Fruit fly (Drosophila melanogaster): ENCODE measurements around the gene slp1.

The slp1 gene

DNA sequence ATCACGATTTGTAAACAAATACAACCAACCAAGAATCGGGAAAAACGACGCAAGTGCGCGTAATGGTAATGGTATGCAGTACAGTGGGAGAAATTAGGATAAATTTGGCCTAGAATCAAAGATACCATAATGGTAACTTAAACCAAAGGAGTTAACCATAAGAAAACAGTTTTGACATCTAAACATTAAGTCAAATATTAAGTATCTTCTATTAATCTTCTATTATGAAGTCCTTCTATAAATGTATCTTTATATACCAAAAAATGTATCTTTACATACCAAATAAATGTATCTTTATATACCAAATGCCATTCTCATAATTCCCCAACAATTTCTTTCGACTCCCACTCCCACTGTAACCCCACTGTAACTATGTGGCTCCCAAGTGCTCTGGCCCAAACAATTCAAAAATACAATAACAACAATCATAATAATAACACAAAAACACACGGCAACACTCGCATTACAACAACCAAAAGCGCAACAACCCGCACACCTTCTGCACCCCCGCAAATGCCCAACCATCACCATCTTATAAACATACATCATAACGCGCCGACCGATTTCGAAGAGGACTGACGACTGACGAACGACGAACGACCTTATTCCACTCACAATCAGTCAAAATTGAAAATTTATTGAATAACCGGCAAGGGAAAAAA lies 30.2 kb downstream of the slp1 start:
- no peak for TF ChIP-seq CG8478 (optimal IDR thresholded peaks at IDR 0.05)
- TF ChIP-seq CTCF (optimal IDR thresholded peaks at IDR 0.05) = no peak

DNA sequence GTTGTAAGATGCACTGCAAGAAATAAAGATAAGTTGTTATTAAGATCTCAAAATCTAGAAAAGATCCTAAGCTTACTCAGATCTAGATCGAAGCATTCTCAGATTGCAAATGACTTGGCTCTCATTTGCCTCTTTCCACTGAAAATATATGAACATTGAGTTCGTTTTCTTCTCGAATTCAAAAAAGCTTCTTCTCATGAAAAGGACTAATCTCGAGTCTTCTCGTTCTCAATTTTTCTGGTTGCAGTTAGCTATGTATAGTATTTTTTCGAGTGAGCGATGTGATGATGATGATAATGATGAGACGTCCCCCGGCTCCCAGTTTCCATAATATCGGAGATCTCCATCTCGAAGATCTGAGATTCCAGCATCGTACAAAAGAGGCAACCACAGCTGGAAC lies 30.9 kb downstream of the slp1 start:
- TF ChIP-seq CG8478 (optimal IDR thresholded peaks at IDR 0.05) = no peak
- no peak for TF ChIP-seq CTCF (optimal IDR thresholded peaks at IDR 0.05)

DNA sequence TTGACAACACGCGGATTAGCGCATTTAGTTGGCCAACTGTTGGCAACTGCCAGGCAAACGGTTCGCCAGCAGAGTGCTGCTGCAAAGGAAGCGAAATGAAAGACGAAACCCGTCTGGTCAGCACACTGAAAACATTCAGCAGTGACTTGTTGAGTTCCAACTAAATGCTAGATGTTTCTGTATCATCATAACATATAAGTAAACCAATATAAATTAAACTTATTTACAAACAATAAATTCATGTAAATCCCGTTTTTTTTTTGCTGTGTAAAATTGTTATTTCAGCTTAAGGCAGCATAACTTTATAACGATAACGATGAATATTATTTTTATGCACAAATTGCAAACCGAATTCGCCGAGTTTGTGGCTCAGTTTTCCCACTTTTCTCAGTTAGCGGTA lies 32.6 kb downstream of the slp1 start:
- no peak for TF ChIP-seq CTCF (optimal IDR thresholded peaks at IDR 0.05)
- TF ChIP-seq CG8478 (optimal IDR thresholded peaks at IDR 0.05) = no peak

DNA sequence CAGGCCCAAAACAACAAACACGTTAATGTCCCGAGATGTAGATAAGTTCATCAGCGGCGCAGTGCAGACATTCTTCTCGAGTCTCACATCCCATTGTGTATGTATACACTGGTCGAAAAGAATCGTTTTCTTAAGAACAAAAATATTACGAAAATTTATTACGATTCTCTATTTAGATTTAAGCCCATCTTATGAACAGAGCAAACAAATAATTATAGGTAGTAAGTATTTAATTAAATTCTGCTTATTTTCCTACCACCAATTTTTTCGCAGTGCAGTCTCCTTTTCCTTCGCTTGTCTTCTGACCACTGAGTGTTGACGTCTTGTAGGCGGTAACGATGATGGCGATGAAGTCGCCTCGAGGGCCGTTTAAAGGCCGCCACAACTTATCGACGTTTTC lies 35.9 kb downstream of the slp1 start:
- TF ChIP-seq CG8478 (optimal IDR thresholded peaks at IDR 0.05) (no peak), CTCF (optimal IDR thresholded peaks at IDR 0.05) (no peak)

DNA sequence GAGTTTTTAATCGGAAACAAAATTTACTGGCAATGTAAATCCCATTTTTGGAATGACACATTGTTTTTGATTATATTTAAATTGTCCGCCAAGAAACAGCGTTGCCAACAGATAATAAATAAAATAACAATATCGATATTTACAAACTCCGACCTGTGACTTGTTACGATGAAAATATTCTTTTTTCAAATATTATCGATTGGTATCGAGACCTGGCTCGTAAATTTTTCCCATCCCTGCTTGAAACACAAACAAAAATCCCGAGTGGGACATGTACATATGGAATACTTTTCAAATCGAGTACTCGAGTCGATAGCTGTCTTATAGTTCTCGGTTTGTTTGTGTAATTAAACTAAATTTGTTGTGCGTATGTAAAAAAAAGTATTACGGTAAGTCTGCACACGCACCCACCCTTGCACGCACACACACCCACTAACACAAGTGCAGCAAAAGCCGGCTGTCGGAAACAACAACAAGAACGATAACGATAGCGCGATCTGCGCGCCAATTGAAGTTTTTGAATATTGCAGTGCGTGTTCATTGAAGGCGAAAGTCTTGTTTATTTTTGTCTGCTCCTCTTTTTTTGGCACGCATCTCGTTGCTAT lies 37.1 kb downstream of the slp1 start, which contains the start of gene TTLL4B:
TSS of gene TTLL4B (plus strand) at position 232 of the 605 bp plus-strand sequence.
- no peak for TF ChIP-seq CTCF (optimal IDR thresholded peaks at IDR 0.05)
- TF ChIP-seq CG8478 (optimal IDR thresholded peaks at IDR 0.05) = no peak

DNA sequence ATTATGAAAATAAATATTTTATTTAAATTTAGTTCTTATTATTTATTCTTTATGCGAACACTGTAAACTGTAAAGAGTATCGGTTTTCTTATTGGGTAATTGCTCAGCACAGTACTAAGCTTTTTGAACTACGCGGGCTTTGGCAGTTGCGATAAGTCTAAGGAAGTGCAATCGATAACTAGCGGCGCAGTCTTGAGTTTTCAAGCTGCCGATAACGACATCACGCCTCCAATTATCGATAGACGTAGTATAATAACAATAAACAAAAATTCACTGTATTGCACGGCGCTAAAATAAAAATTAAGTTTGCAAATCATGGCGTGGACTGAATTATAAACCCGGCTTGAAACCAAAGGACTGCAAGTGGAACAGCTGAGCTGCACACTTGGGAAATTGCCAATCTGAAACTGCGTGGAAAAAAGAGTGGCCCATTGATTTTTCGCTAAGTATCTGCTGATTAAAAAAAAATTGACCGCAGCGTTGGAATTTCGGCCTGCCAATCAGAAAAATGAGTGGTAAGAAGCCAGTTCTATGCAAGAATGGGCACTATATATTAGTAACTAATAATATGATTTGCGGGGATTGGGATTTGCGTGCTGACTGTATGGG lies 42.1 kb downstream of the slp1 start, which contains the start of gene Cep97:
TSS of gene Cep97 (plus strand) at position 224 of the 609 bp plus-strand sequence.
- TF ChIP-seq CG8478 (optimal IDR thresholded peaks at IDR 0.05) = no peak
- TF ChIP-seq CTCF (optimal IDR thresholded peaks at IDR 0.05) = no peak

DNA sequence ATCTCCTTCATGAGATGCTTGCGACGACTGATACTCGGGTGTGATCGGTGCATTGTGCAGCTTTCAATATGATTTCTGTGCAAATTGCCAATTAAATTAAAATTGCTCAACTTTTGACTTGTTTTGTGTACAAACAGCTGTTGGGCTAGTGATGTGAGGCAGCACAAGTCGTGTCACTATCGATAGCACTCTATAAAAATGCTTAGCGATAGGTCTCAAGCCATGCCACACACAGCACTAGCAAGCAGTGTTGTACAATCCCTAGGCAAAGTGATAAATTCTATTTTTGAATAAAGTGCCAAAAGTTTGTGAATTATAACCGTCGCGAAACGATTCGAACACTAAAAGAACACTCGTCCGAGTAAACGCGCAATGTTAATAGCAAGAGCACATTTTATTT lies 46.8 kb downstream of the slp1 start, which contains the start of gene CG31957:
TSS of gene CG31957 (minus strand) at position 176 of the 400 bp plus-strand sequence.
- peak; percentile 35 to 45 for TF ChIP-seq CTCF (optimal IDR thresholded peaks at IDR 0.05)
- TF ChIP-seq CG8478 (optimal IDR thresholded peaks at IDR 0.05) = no peak
